Fruit fly (Drosophila melanogaster) whole organism, wandering third instar larva: ENCODE data around the gene Elal.

Experiments
- Abd-B ChIP-seq: fragments of >200 bp; optimal IDR thresholded peaks from 2 replicates; lab custom pipeline; 2017; ENCODE audit warnings: missing biosample characterization, missing genetic modification characterization
- CG32264 ChIP-seq: fragments of 200-800 bp; sonication (Bioruptor generic); optimal IDR thresholded peaks from 2 replicates; lab custom pipeline; 2016; ENCODE audit warnings: missing biosample characterization, missing genetic modification characterization
- CG9705 ChIP-seq: fragments of 200-800 bp; sonication (Bioruptor generic); optimal IDR thresholded peaks from 2 replicates; lab custom pipeline; 2018; ENCODE audit warnings: missing biosample characterization, mild to moderate bottlenecking, missing genetic modification characterization
- CrebA ChIP-seq: fragments of 200-800 bp; sonication (Bioruptor generic); optimal IDR thresholded peaks from 2 replicates; lab custom pipeline; 2016; ENCODE audit warnings: missing biosample characterization, mild to moderate bottlenecking, missing genetic modification characterization, borderline replicate concordance
- Dfd ChIP-seq: fragments of >200 bp; optimal IDR thresholded peaks from 2 replicates; lab custom pipeline; 2017; ENCODE audit warnings: missing biosample characterization, missing genetic modification characterization
- Dif ChIP-seq: fragments of 200-275, 200-300 bp; sonication (Bioruptor generic); optimal IDR thresholded peaks from 2 replicates; lab custom pipeline; 2018; ENCODE audit warnings: missing biosample characterization, missing genetic modification characterization; ENCODE audit not compliant: partially characterized antibody
- GATAd ChIP-seq: sonication (Bioruptor generic); optimal IDR thresholded peaks from 2 replicates; lab custom pipeline; 2016; ENCODE audit warnings: missing biosample characterization, missing genetic modification characterization
- HLH106 ChIP-seq: fragments of 200-800 bp; optimal IDR thresholded peaks from 3 replicates; lab custom pipeline; 2019; ENCODE audit warnings: missing biosample characterization, mild to moderate bottlenecking, missing genetic modification characterization, moderate library complexity
- Hnf4 ChIP-seq: fragments of 200-800 bp; sonication (Bioruptor generic); optimal IDR thresholded peaks from 2 replicates; lab custom pipeline; 2016; ENCODE audit warnings: missing biosample characterization, mild to moderate bottlenecking, missing genetic modification characterization
- Hr78 ChIP-seq: fragments of >200 bp; optimal IDR thresholded peaks from 2 replicates; lab custom pipeline; 2017; ENCODE audit warnings: missing biosample characterization, missing genetic modification characterization
- Hr83 ChIP-seq: fragments of 200-300 bp; sonication (Bioruptor generic); optimal IDR thresholded peaks from 2 replicates; lab custom pipeline; 2016; ENCODE audit warnings: missing biosample characterization, mild to moderate bottlenecking, missing genetic modification characterization, moderate library complexity; ENCODE audit not compliant: poor library complexity, severe bottlenecking
- Jra ChIP-seq: sonication (Bioruptor generic); optimal IDR thresholded peaks from 2 replicates; lab custom pipeline; 2016; ENCODE audit warnings: missing biosample characterization, missing genetic modification characterization
- Mio ChIP-seq: sonication (Bioruptor generic); optimal IDR thresholded peaks from 2 replicates; lab custom pipeline; 2016; ENCODE audit warnings: missing biosample characterization, missing genetic modification characterization
- Myc ChIP-seq: fragments of >200 bp; optimal IDR thresholded peaks from 2 replicates; lab custom pipeline; 2017
- N ChIP-seq: fragments of >200 bp; optimal IDR thresholded peaks from 2 replicates; lab custom pipeline; 2018; ENCODE audit warnings: missing biosample characterization, missing external identifiers, missing genetic modification characterization
- OdsH ChIP-seq: fragments of 200-800 bp; sonication (Bioruptor generic); optimal IDR thresholded peaks from 2 replicates; lab custom pipeline; 2016; ENCODE audit warnings: missing biosample characterization, mild to moderate bottlenecking, missing genetic modification characterization
- Rel ChIP-seq, 2 experiments: fragments of 200-800 bp; sonication (Bioruptor generic) in 1 of 2; optimal IDR thresholded peaks; 2 replicates in 1 of 2; 3 replicates in 1 of 2; lab custom pipeline; 2016 to 2019; ENCODE audit warnings: mild to moderate bottlenecking in 2 of 2, missing biosample characterization in 2 of 2, missing genetic modification characterization in 2 of 2, moderate library complexity in 1 of 2
- Sp1 ChIP-seq: fragments of 200-800 bp; sonication (Bioruptor generic); optimal IDR thresholded peaks from 3 replicates; lab custom pipeline; 2019; ENCODE audit warnings: missing biosample characterization, mild to moderate bottlenecking, missing genetic modification characterization, moderate library complexity
- Vsx2 ChIP-seq: fragments of 200-300, 225-300 bp; sonication (Bioruptor generic); optimal IDR thresholded peaks from 2 replicates; lab custom pipeline; 2018; ENCODE audit warnings: missing biosample characterization, missing genetic modification characterization; ENCODE audit not compliant: partially characterized antibody
- br ChIP-seq: fragments of 200-800 bp; sonication (Bioruptor generic); optimal IDR thresholded peaks from 2 replicates; lab custom pipeline; 2016; ENCODE audit warnings: missing biosample characterization, missing genetic modification characterization
- brk ChIP-seq: fragments of 200-800 bp; sonication (Bioruptor generic); optimal IDR thresholded peaks from 2 replicates; lab custom pipeline; 2016; ENCODE audit warnings: missing biosample characterization, mild to moderate bottlenecking, missing genetic modification characterization
- dl ChIP-seq, 2 experiments: fragments of 175-275, 200-275 bp in 1 of 2; fragments of 200-275 bp in 1 of 2; sonication (Bioruptor generic); optimal IDR thresholded peaks; lab custom pipeline; 2018; ENCODE audit warnings: mild to moderate bottlenecking in 2 of 2, missing biosample characterization in 2 of 2, missing genetic modification characterization in 2 of 2, moderate library complexity in 2 of 2; ENCODE audit not compliant: partially characterized antibody in 2 of 2, insufficient read depth in 1 of 2
- dmrt93B ChIP-seq: fragments of 200-800 bp; sonication (Bioruptor generic); optimal IDR thresholded peaks from 2 replicates; lab custom pipeline; 2018; ENCODE audit warnings: missing biosample characterization, mild to moderate bottlenecking, missing genetic modification characterization
- dsf ChIP-seq: sonication (Bioruptor generic); optimal IDR thresholded peaks from 2 replicates; lab custom pipeline; 2016; ENCODE audit warnings: missing biosample characterization, missing genetic modification characterization, borderline replicate concordance
- ey ChIP-seq: fragments of 200-800 bp; sonication (Bioruptor generic); optimal IDR thresholded peaks from 2 replicates; lab custom pipeline; 2016; ENCODE audit warnings: missing biosample characterization, missing genetic modification characterization
- foxo ChIP-seq, 2 experiments: fragments of 200-800 bp; sonication (Bioruptor generic); optimal IDR thresholded peaks; 2 replicates in 1 of 2; 3 replicates in 1 of 2; lab custom pipeline; 2016 to 2017; ENCODE audit warnings: missing biosample characterization in 2 of 2, missing genetic modification characterization in 2 of 2
- fru ChIP-seq: fragments of 200-800 bp; sonication (Bioruptor generic); optimal IDR thresholded peaks from 3 replicates; lab custom pipeline; 2016; ENCODE audit warnings: missing biosample characterization, mild to moderate bottlenecking, missing genetic modification characterization
- h ChIP-seq: fragments of 200-800 bp; sonication (Bioruptor generic); optimal IDR thresholded peaks from 3 replicates; lab custom pipeline; 2016; ENCODE audit warnings: missing biosample characterization, mild to moderate bottlenecking, missing genetic modification characterization
- jim ChIP-seq: fragments of 175-275, 200-325 bp; sonication (Bioruptor generic); optimal IDR thresholded peaks from 2 replicates; lab custom pipeline; 2016; ENCODE audit warnings: missing biosample characterization, mild to moderate bottlenecking, missing genetic modification characterization
- lola ChIP-seq: fragments of >200 bp; optimal IDR thresholded peaks from 2 replicates; lab custom pipeline; 2017; ENCODE audit warnings: missing biosample characterization, missing genetic modification characterization
- pan ChIP-seq: fragments of >200 bp; optimal IDR thresholded peaks from 2 replicates; lab custom pipeline; 2017
- psq ChIP-seq: fragments of 200-800 bp; sonication (Bioruptor generic); optimal IDR thresholded peaks from 3 replicates; lab custom pipeline; 2017; ENCODE audit warnings: missing biosample characterization, mild to moderate bottlenecking, missing genetic modification characterization, moderate library complexity
- rgr ChIP-seq: fragments of 200-800 bp; sonication (Bioruptor generic); optimal IDR thresholded peaks from 3 replicates; lab custom pipeline; 2016; ENCODE audit warnings: missing biosample characterization, mild to moderate bottlenecking, missing genetic modification characterization
- sage ChIP-seq: fragments of 200-800 bp; sonication (Bioruptor generic); optimal IDR thresholded peaks from 2 replicates; lab custom pipeline; 2016; ENCODE audit warnings: missing biosample characterization, mild to moderate bottlenecking, missing genetic modification characterization
- sv ChIP-seq: fragments of 200-800 bp; sonication (Bioruptor generic); optimal IDR thresholded peaks from 3 replicates; lab custom pipeline; 2016; ENCODE audit warnings: missing biosample characterization, missing genetic modification characterization
- tai ChIP-seq: sonication (Bioruptor generic); optimal IDR thresholded peaks from 2 replicates; lab custom pipeline; 2016; ENCODE audit warnings: missing biosample characterization, missing genetic modification characterization
- usp ChIP-seq: fragments of >200 bp; optimal IDR thresholded peaks from 2 replicates; lab custom pipeline; 2017; ENCODE audit warnings: missing biosample characterization, missing genetic modification characterization
- woc ChIP-seq: sonication (Bioruptor generic); optimal IDR thresholded peaks from 2 replicates; lab custom pipeline; 2016; ENCODE audit warnings: missing biosample characterization, mild to moderate bottlenecking, missing genetic modification characterization

Gene Elal

DNA sequence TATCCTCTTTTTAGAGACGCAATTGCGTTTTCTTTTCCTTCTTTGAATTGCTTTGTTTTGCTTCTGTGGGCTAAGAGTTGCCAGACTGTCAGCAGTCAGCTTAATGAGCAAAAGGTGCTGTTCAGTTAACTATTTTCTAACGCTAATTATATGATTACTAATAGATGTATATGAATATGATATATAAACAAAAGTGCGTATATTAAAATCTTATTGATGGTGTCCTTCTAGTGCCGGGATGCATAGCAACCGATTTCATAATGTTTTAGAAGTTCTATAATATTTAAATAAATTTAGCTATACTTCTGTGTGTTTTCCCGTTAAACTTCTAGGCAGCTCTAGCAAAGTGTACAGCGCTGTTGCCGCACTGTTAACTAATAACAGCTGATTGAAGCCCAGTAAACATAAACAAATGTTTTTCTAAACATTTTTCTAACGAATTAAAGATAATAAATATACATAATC, 35.2 kb upstream of the Elal start, which contains the start of the genes Kaz and CG43273:
Kaz (minus strand) TSS at position 73 of the 465 bp plus-strand sequence.
CG43273 (plus strand) TSS at position 415 of the 465 bp plus-strand sequence.
- TF ChIP-seq psq (GFP tag; lab: Kevin White, UChicago) (peak; percentile 75), dmrt93B (GFP tag; lab: Kevin White, UChicago) (no peak), woc (GFP tag; lab: Kevin White, UChicago) (peak; percentile 78), lola (GFP tag; lab: Kevin White, UChicago) (no peak), Mio (GFP tag; lab: Kevin White, UChicago) (no peak), dl (GFP tag; optimal IDR thresholded peaks at IDR 0.05; lab: Kevin White, UChicago; ENCODE audit: insufficient read depth in 1 of 2, partially characterized antibody in 2 of 2) (no peak), Hnf4 (GFP tag; lab: Kevin White, UChicago) (no peak), usp (GFP tag; lab: Kevin White, UChicago) (no peak), jim (GFP tag; lab: Kevin White, UChicago) (no peak), GATAd (no peak), CG32264 (GFP tag; lab: Kevin White, UChicago) (no peak), CrebA (GFP tag; lab: Kevin White, UChicago) (no peak), Dif (GFP tag; lab: Kevin White, UChicago) (no peak), rgr (GFP tag; lab: Kevin White, UChicago) (no peak), sv (GFP tag; lab: Kevin White, UChicago) (peak; percentile 15), Rel (GFP tag; optimal IDR thresholded peaks at IDR 0.05; lab: Kevin White, UChicago) (no peak), Rel (tag; optimal IDR thresholded peaks at IDR 0.05; lab: Kevin White, UChicago) (no peak), sage (GFP tag; lab: Kevin White, UChicago) (peak; percentile 68), Sp1 (GFP tag; lab: Kevin White, UChicago) (no peak), dsf (GFP tag; lab: Kevin White, UChicago) (no peak), HLH106 (tag; lab: Kevin White, UChicago) (peak; percentile 81), tai (GFP tag; lab: Kevin White, UChicago) (no peak), fru (GFP tag; lab: Kevin White, UChicago) (no peak), pan (lab: Kevin White, UChicago) (no peak), OdsH (GFP tag; lab: Kevin White, UChicago) (peak; percentile 49), N (no peak), foxo (GFP tag; optimal IDR thresholded peaks at IDR 0.05; lab: Kevin White, UChicago) (peak in 1 of 2 experiments; percentile 68), Hr78 (GFP tag; lab: Kevin White, UChicago) (no peak), Vsx2 (no peak), Dfd (GFP tag; lab: Kevin White, UChicago) (no peak), ey (peak; percentile 42), Abd-B (GFP tag; lab: Kevin White, UChicago) (no peak), h (GFP tag; lab: Kevin White, UChicago) (no peak), Hr83 (GFP tag; lab: Kevin White, UChicago) (no peak), brk (no peak), Myc (lab: Kevin White, UChicago) (peak; percentile 99), Jra (GFP tag; lab: Kevin White, UChicago) (no peak), CG9705 (peak; percentile 64), br (GFP tag; lab: Kevin White, UChicago) (no peak)

DNA sequence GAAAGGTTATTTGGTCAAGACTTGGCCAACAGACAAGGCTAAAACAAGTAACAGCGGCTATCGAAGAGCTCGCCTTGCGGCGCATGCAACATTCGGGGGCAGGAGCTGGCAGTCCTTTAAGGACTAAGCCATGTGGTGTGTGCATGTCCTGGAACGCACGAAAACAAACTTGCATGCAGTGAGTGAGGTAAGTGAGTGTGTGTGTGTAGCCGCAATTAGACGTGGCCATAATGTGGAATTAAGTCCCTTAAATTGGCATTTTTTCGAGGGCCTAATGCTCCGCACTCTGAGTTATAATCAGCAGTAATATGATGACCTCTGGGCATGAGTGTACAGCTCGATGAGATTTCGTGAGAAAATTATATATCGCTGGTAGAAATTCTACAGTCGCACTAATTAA, 31.5 kb upstream of the Elal start, which contains the start of gene sosie:
sosie (plus strand) TSS at position 301 of the 400 bp plus-strand sequence.
- TF ChIP-seq Hr78 (GFP tag; lab: Kevin White, UChicago): no peak

dm6 chr3R:24841063-24841462, 24.1 kb upstream of the Elal start, which contains the start of gene CG33658:
Gene CG33658, minus strand, starts transcription at chr3R:24841163.
- no peak for TF ChIP-seq pan (lab: Kevin White, UChicago)
- TF ChIP-seq Hnf4 (GFP tag; lab: Kevin White, UChicago): no peak
- no peak for TF ChIP-seq N
- no peak for TF ChIP-seq Rel (GFP tag; optimal IDR thresholded peaks at IDR 0.05; lab: Kevin White, UChicago)
- TF ChIP-seq Rel (tag; optimal IDR thresholded peaks at IDR 0.05; lab: Kevin White, UChicago): no peak
- TF ChIP-seq Jra (GFP tag; lab: Kevin White, UChicago): no peak
- TF ChIP-seq Dif (GFP tag; lab: Kevin White, UChicago): no peak
- no peak for TF ChIP-seq foxo (GFP tag; optimal IDR thresholded peaks at IDR 0.05; lab: Kevin White, UChicago)
- no peak for TF ChIP-seq sv (GFP tag; lab: Kevin White, UChicago)
- TF ChIP-seq rgr (GFP tag; lab: Kevin White, UChicago): no peak
- TF ChIP-seq dl (GFP tag; optimal IDR thresholded peaks at IDR 0.05; lab: Kevin White, UChicago; ENCODE audit: insufficient read depth in 1 of 2, partially characterized antibody in 2 of 2): no peak
- TF ChIP-seq fru (GFP tag; lab: Kevin White, UChicago): no peak
- TF ChIP-seq Hr78 (GFP tag; lab: Kevin White, UChicago): no peak
- no peak for TF ChIP-seq CG32264 (GFP tag; lab: Kevin White, UChicago)
- no peak for TF ChIP-seq usp (GFP tag; lab: Kevin White, UChicago)
- no peak for TF ChIP-seq sage (GFP tag; lab: Kevin White, UChicago)
- no peak for TF ChIP-seq jim (GFP tag; lab: Kevin White, UChicago)
